Fruit fly (Drosophila melanogaster): Measurements from ENCODE around the gene scat.

The scat gene

dm6 chr2L:9387240-9387672 is 43.9 kb upstream of the scat start, which contains the start of gene Aldh:
TSS of gene Aldh (plus strand) at chr2L:9387389.
- TF ChIP-seq Dif (GFP tag; optimal IDR thresholded peaks at IDR 0.05; ENCODE audit: partially characterized antibody), result no peak
- TF ChIP-seq sage (GFP tag; optimal IDR thresholded peaks at IDR 0.05), result no peak
- no peak for TF ChIP-seq sv (GFP tag; optimal IDR thresholded peaks at IDR 0.05)
- no peak for TF ChIP-seq ey (GFP tag; optimal IDR thresholded peaks at IDR 0.05)
- TF ChIP-seq Vsx2 (GFP tag; optimal IDR thresholded peaks at IDR 0.05; ENCODE audit: partially characterized antibody), result no peak
- TF ChIP-seq Myc (optimal IDR thresholded peaks at IDR 0.05), result peak; percentile 30
- no peak for TF ChIP-seq woc (GFP tag; optimal IDR thresholded peaks at IDR 0.05)
- TF ChIP-seq foxo (GFP tag; optimal IDR thresholded peaks at IDR 0.05), result no peak
- TF ChIP-seq rgr (GFP tag; optimal IDR thresholded peaks at IDR 0.05), result peak; percentile 20
- TF ChIP-seq pan (optimal IDR thresholded peaks at IDR 0.05), result no peak

- TF ChIP-seq jim (GFP tag; optimal IDR thresholded peaks at IDR 0.05) (no peak), N (GFP tag; optimal IDR thresholded peaks at IDR 0.05) (no peak), Rel (GFP tag; optimal IDR thresholded peaks at IDR 0.05) (no peak), Rel (tag; optimal IDR thresholded peaks at IDR 0.05) (peak; percentile 58), HLH106 (tag; optimal IDR thresholded peaks at IDR 0.05) (peak; percentile 81), rgr (GFP tag; optimal IDR thresholded peaks at IDR 0.05) (peak; percentile 95), CrebA (GFP tag; optimal IDR thresholded peaks at IDR 0.05; ENCODE audit: borderline replicate concordance) (peak; percentile 84), dl (GFP tag; optimal IDR thresholded peaks at IDR 0.05; ENCODE audit: insufficient read depth in 1 of 2, partially characterized antibody in 2 of 2) (peak in 1 of 2 experiments; percentile 24), psq (GFP tag; optimal IDR thresholded peaks at IDR 0.05) (peak; percentile 90), Sp1 (GFP tag; optimal IDR thresholded peaks at IDR 0.05) (peak; percentile 81), Jra (GFP tag; optimal IDR thresholded peaks at IDR 0.05) (peak; percentile 57), brk (GFP tag; optimal IDR thresholded peaks at IDR 0.05) (peak; percentile 65), Myc (optimal IDR thresholded peaks at IDR 0.05) (no peak), tai (GFP tag; optimal IDR thresholded peaks at IDR 0.05) (no peak), br (GFP tag; optimal IDR thresholded peaks at IDR 0.05) (peak; percentile 93), dsf (GFP tag; optimal IDR thresholded peaks at IDR 0.05; ENCODE audit: borderline replicate concordance) (no peak), Dif (GFP tag; optimal IDR thresholded peaks at IDR 0.05; ENCODE audit: partially characterized antibody) (peak; percentile 24), sv (GFP tag; optimal IDR thresholded peaks at IDR 0.05) (peak; percentile 40), pan (optimal IDR thresholded peaks at IDR 0.05) (no peak), Vsx2 (GFP tag; optimal IDR thresholded peaks at IDR 0.05; ENCODE audit: partially characterized antibody) (no peak), ey (GFP tag; optimal IDR thresholded peaks at IDR 0.05) (peak; percentile 95), dmrt93B (GFP tag; optimal IDR thresholded peaks at IDR 0.05) (peak; percentile 85), Mio (GFP tag; optimal IDR thresholded peaks at IDR 0.05) (peak; percentile 75), Hr78 (GFP tag; optimal IDR thresholded peaks at IDR 0.05) (no peak), sage (GFP tag; optimal IDR thresholded peaks at IDR 0.05) (peak; percentile 74), GATAd (GFP tag; optimal IDR thresholded peaks at IDR 0.05) (no peak), woc (GFP tag; optimal IDR thresholded peaks at IDR 0.05) (peak; percentile 95), OdsH (GFP tag; optimal IDR thresholded peaks at IDR 0.05) (peak; percentile 93), Dfd (GFP tag; optimal IDR thresholded peaks at IDR 0.05) (no peak), usp (GFP tag; optimal IDR thresholded peaks at IDR 0.05) (no peak), foxo (GFP tag; optimal IDR thresholded peaks at IDR 0.05) (peak; percentile 73 to 95), Hr83 (GFP tag; optimal IDR thresholded peaks at IDR 0.05; ENCODE audit: poor library complexity, severe bottlenecking) (no peak), CG32264 (GFP tag; optimal IDR thresholded peaks at IDR 0.05) (peak; percentile 89), Abd-B (GFP tag; optimal IDR thresholded peaks at IDR 0.05) (no peak), h (GFP tag; optimal IDR thresholded peaks at IDR 0.05) (peak; percentile 95), lola (GFP tag; optimal IDR thresholded peaks at IDR 0.05) (no peak), fru (GFP tag; optimal IDR thresholded peaks at IDR 0.05) (peak; percentile 97), CG9705 (GFP tag; optimal IDR thresholded peaks at IDR 0.05) (peak; percentile 10), Hnf4 (GFP tag; optimal IDR thresholded peaks at IDR 0.05) (peak; percentile 89)
Measured at dm6 chr2L:9388013-9388605, 43.1 kb upstream of the scat start.

Data from whole organism, wandering third instar larva.